Worm (Caenorhabditis elegans): Measurements from ENCODE around the gene fem-3.

DNA sequence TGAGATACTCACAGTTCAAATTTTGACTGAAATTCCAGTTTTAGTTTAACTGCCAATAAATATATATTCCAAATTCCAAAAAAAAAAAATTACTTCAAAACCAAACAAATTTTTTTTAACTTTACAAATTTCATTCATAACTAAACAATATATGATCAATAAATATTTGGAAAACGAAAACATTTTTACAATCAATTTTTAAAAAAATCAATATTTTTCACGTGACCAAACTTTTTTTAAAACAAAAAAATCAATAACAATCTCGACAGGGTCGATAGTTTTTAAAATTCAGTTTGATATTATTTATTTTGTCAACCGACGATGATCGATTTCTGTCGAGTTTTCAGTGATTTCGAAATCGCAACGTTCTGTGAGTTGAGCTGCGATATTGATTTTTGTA lies 45.4 kb downstream of the fem-3 start, which contains the start of gene F23B2.7:
- no peak for TF ChIP-seq him-1 (tag; optimal IDR thresholded peaks at IDR 0.05)
- TF ChIP-seq dao-5 (tag; optimal IDR thresholded peaks at IDR 0.05) = no peak

Data from whole organism, L4/young adult.